Fruit fly (Drosophila melanogaster) whole organism, embryonic: ENCODE results near the gene Jon65Aiii.

Experiments
- B-H2 ChIP-seq: fragments of 200-800 bp; sonication (Bioruptor generic); optimal IDR thresholded peaks from 2 replicates; lab custom pipeline; 2018; ENCODE audit warnings: missing biosample characterization, mild to moderate bottlenecking, missing genetic modification characterization
- Bdp1 ChIP-seq: fragments of 200-800 bp; sonication (Bioruptor generic); optimal IDR thresholded peaks from 3 replicates; lab custom pipeline; 2016; ENCODE audit warnings: missing biosample characterization, missing genetic modification characterization
- CG11093 ChIP-seq: fragments of 200-800 bp; sonication (Bioruptor generic); IDR thresholded peaks from 3 replicates; pipeline ENCODE4 v1.3.6; 2022; ENCODE audit warnings: missing biosample characterization, missing genetic modification characterization
- CG11456 ChIP-seq: fragments of 200-800 bp; sonication (Bioruptor generic); IDR thresholded peaks from 3 replicates; pipeline ENCODE4 v1.3.6; 2022; ENCODE audit warnings: missing biosample characterization, missing genetic modification characterization
- CG12744 ChIP-seq: fragments of 200-800 bp; sonication (Bioruptor generic); optimal IDR thresholded peaks from 2 replicates; lab custom pipeline; 2016; ENCODE audit warnings: missing biosample characterization, missing genetic modification characterization
- CG13624 ChIP-seq: fragments of 200-800 bp; sonication (Bioruptor generic); optimal IDR thresholded peaks from 2 replicates; lab custom pipeline; 2016; ENCODE audit warnings: missing biosample characterization, missing genetic modification characterization
- CG14441 ChIP-seq: fragments of 200-800 bp; sonication (Bioruptor generic); IDR thresholded peaks from 2 replicates; pipeline ENCODE4 v1.3.6; 2022; ENCODE audit warnings: missing biosample characterization, missing genetic modification characterization
- CG15696 ChIP-seq: fragments of 200-800 bp; sonication (Bioruptor generic); optimal IDR thresholded peaks from 2 replicates; lab custom pipeline; 2019; ENCODE audit warnings: missing biosample characterization, mild to moderate bottlenecking, missing genetic modification characterization, moderate library complexity
- CG16815 ChIP-seq: fragments of 200-800 bp; sonication (Bioruptor generic); optimal IDR thresholded peaks from 3 replicates; lab custom pipeline; 2017; ENCODE audit warnings: missing biosample characterization, mild to moderate bottlenecking, missing genetic modification characterization
- CG17328 ChIP-seq: fragments of 200-800 bp; sonication (Bioruptor generic); IDR thresholded peaks from 2 replicates; pipeline ENCODE4 v1.3.6; 2022; ENCODE audit warnings: missing biosample characterization, missing genetic modification characterization
- CG17802 ChIP-seq: fragments of 200-800 bp; sonication (Bioruptor generic); optimal IDR thresholded peaks from 2 replicates; lab custom pipeline; 2018; ENCODE audit warnings: missing biosample characterization, mild to moderate bottlenecking, missing genetic modification characterization, moderate library complexity
- CG17912 ChIP-seq: fragments of 200-800 bp; sonication (Bioruptor generic); optimal IDR thresholded peaks from 2 replicates; lab custom pipeline; 2018; ENCODE audit warnings: missing biosample characterization, mild to moderate bottlenecking, missing genetic modification characterization
- CG7372 ChIP-seq: fragments of 200-800 bp; sonication (Bioruptor generic); IDR thresholded peaks from 2 replicates; pipeline ENCODE4 v1.3.6; 2022; ENCODE audit warnings: missing biosample characterization, missing genetic modification characterization
- CG7839 ChIP-seq: fragments of 200-800 bp; sonication (Bioruptor generic); optimal IDR thresholded peaks from 3 replicates; lab custom pipeline; 2018; ENCODE audit warnings: missing biosample characterization, mild to moderate bottlenecking, missing genetic modification characterization, moderate library complexity
- CTCF ChIP-seq: fragments of 200-800 bp; sonication (Bioruptor generic); optimal IDR thresholded peaks from 2 replicates; lab custom pipeline; 2017; ENCODE audit warnings: missing biosample characterization, mild to moderate bottlenecking, missing genetic modification characterization, moderate library complexity
- Doc2 ChIP-seq: fragments of 200-800 bp; sonication (Bioruptor generic); IDR thresholded peaks from 2 replicates; pipeline ENCODE4 v1.3.6; 2022; ENCODE audit warnings: missing biosample characterization, missing genetic modification characterization
- Doc3 ChIP-seq: fragments of 200-800 bp; sonication (Bioruptor generic); IDR thresholded peaks from 3 replicates; pipeline ENCODE4 v1.3.6; 2022; ENCODE audit warnings: missing biosample characterization, missing genetic modification characterization; ENCODE audit not compliant: partially characterized antibody
- Dref ChIP-seq: fragments of 200-800 bp; sonication (Bioruptor generic); IDR thresholded peaks from 2 replicates; pipeline ENCODE4 v1.3.6; 2022; ENCODE audit warnings: missing biosample characterization, missing genetic modification characterization
- Gug ChIP-seq: fragments of 200-800 bp; sonication (Bioruptor generic); IDR thresholded peaks from 4 replicates; pipeline ENCODE4 v1.3.6; 2022; ENCODE audit warnings: missing biosample characterization, missing genetic modification characterization
- Hey ChIP-seq: fragments of 200-800 bp; sonication (Bioruptor generic); optimal IDR thresholded peaks from 3 replicates; lab custom pipeline; 2018; ENCODE audit warnings: missing biosample characterization, mild to moderate bottlenecking, missing genetic modification characterization
- HmgZ ChIP-seq: fragments of 200-800 bp; sonication (Bioruptor generic); optimal IDR thresholded peaks from 2 replicates; lab custom pipeline; 2018; ENCODE audit warnings: missing biosample characterization, mild to moderate bottlenecking, missing genetic modification characterization
- Hmx ChIP-seq: fragments of 200-800 bp; sonication (Bioruptor generic); optimal IDR thresholded peaks from 2 replicates; lab custom pipeline; 2016; ENCODE audit warnings: missing biosample characterization, missing genetic modification characterization
- Hr39 ChIP-seq: fragments of >200 bp; optimal IDR thresholded peaks from 2 replicates; lab custom pipeline; 2017
- Jarid2 ChIP-seq: fragments of 200-800 bp; sonication (Bioruptor generic); optimal IDR thresholded peaks from 3 replicates; lab custom pipeline; 2017; ENCODE audit warnings: mild to moderate bottlenecking, missing biosample characterization, missing genetic modification reagents, missing genetic modification characterization
- Six4 ChIP-seq: fragments of 200-800 bp; sonication (Bioruptor generic); optimal IDR thresholded peaks from 2 replicates; lab custom pipeline; 2016; ENCODE audit warnings: missing biosample characterization, missing genetic modification characterization
- Sry-δ ChIP-seq: fragments of 200-800 bp; sonication (Bioruptor generic); optimal IDR thresholded peaks from 2 replicates; lab custom pipeline; 2016; ENCODE audit warnings: missing biosample characterization, missing genetic modification characterization
- ab ChIP-seq: fragments of 200-800 bp; sonication (Bioruptor generic); optimal IDR thresholded peaks from 2 replicates; lab custom pipeline; 2016; ENCODE audit warnings: missing biosample characterization, missing genetic modification characterization
- bsh ChIP-seq, 2 experiments: fragments of 200-800 bp; sonication (Bioruptor generic); optimal IDR thresholded peaks; 2 replicates each; lab custom pipeline; 2017 to 2018; ENCODE audit warnings: mild to moderate bottlenecking in 2 of 2, missing biosample characterization in 2 of 2, missing genetic modification characterization in 2 of 2, moderate library complexity in 1 of 2
- btn ChIP-seq: fragments of 200-800 bp; sonication (Bioruptor generic); optimal IDR thresholded peaks from 2 replicates; lab custom pipeline; 2016; ENCODE audit warnings: missing biosample characterization, missing genetic modification characterization
- cato ChIP-seq: fragments of 200-800 bp; sonication (Bioruptor generic); optimal IDR thresholded peaks from 2 replicates; lab custom pipeline; 2016; ENCODE audit warnings: missing biosample characterization, missing genetic modification characterization, borderline replicate concordance
- cg ChIP-seq: fragments of 200-800 bp; sonication (Bioruptor generic); optimal IDR thresholded peaks from 3 replicates; lab custom pipeline; 2019; ENCODE audit warnings: missing biosample characterization, mild to moderate bottlenecking, missing genetic modification characterization, moderate library complexity
- corto ChIP-seq: fragments of 200-800 bp; sonication (Bioruptor generic); optimal IDR thresholded peaks from 2 replicates; lab custom pipeline; 2016; ENCODE audit warnings: missing biosample characterization, mild to moderate bottlenecking, missing genetic modification characterization, moderate library complexity
- crp ChIP-seq, 2 experiments: fragments of 200-800 bp; sonication (Bioruptor generic); optimal IDR thresholded peaks; 2 replicates in 1 of 2; 3 replicates in 1 of 2; lab custom pipeline; 2017; ENCODE audit warnings: missing biosample characterization in 2 of 2, missing genetic modification characterization in 2 of 2, mild to moderate bottlenecking in 1 of 2, moderate library complexity in 1 of 2
- dati ChIP-seq: fragments of 200-800 bp; sonication (Bioruptor generic); IDR thresholded peaks from 2 replicates; pipeline ENCODE4 v1.3.6; 2022; ENCODE audit warnings: missing biosample characterization, missing genetic modification characterization
- emc ChIP-seq: fragments of 200-800 bp; sonication (Bioruptor generic); optimal IDR thresholded peaks from 2 replicates; lab custom pipeline; 2016; ENCODE audit warnings: missing biosample characterization, missing genetic modification characterization
- eve ChIP-seq, 2 experiments: fragments of >200 bp; optimal IDR thresholded peaks; 2 replicates each; lab custom pipeline; 2017; ENCODE audit warnings: missing biosample characterization in 2 of 2, missing genetic modification characterization in 2 of 2
- gcm ChIP-seq: fragments of 200-800 bp; sonication (Bioruptor generic); optimal IDR thresholded peaks from 2 replicates; lab custom pipeline; 2019; ENCODE audit warnings: missing biosample characterization, mild to moderate bottlenecking, missing genetic modification characterization, moderate library complexity
- gfzf ChIP-seq: fragments of 200-800 bp; sonication (Bioruptor generic); optimal IDR thresholded peaks from 2 replicates; lab custom pipeline; 2016; ENCODE audit warnings: missing biosample characterization, mild to moderate bottlenecking, missing genetic modification characterization, moderate library complexity
- lmd ChIP-seq: fragments of 200-800 bp; sonication (Bioruptor generic); IDR thresholded peaks from 2 replicates; pipeline ENCODE4 v1.3.6; 2022; ENCODE audit warnings: missing biosample characterization, missing genetic modification characterization
- luna ChIP-seq: fragments of 200-800 bp; sonication (Bioruptor generic); optimal IDR thresholded peaks from 2 replicates; lab custom pipeline; 2016; ENCODE audit warnings: missing biosample characterization, missing genetic modification characterization
- pan ChIP-seq, 4 experiments: fragments of >200 bp in 3 of 4; fragments of 200-800 bp in 1 of 4; sonication (Bioruptor generic) in 1 of 4; optimal IDR thresholded peaks in 3 of 4; IDR thresholded peaks in 1 of 4; 2 replicates each; pipeline versions ENCODE4 v1.3.6 to Lab custom; 2017 to 2022; ENCODE audit warnings: missing biosample characterization in 2 of 4, missing genetic modification characterization in 2 of 4, mixed read lengths in 1 of 4
- pita ChIP-seq: fragments of 200-800 bp; sonication (Bioruptor generic); optimal IDR thresholded peaks from 2 replicates; lab custom pipeline; 2017; ENCODE audit warnings: missing biosample characterization, mild to moderate bottlenecking, missing genetic modification characterization
- repo ChIP-seq: fragments of 200-800 bp; sonication (Bioruptor generic); optimal IDR thresholded peaks from 2 replicates; lab custom pipeline; 2016; ENCODE audit warnings: missing biosample characterization, missing genetic modification characterization
- ro ChIP-seq: fragments of 200-800 bp; sonication (Bioruptor generic); IDR thresholded peaks from 2 replicates; pipeline ENCODE4 v1.3.6; 2022; ENCODE audit warnings: missing biosample characterization, missing genetic modification characterization
- row ChIP-seq: fragments of 200-800 bp; sonication (Bioruptor generic); IDR thresholded peaks from 3 replicates; pipeline ENCODE4 v1.3.6; 2022; ENCODE audit warnings: missing biosample characterization, missing genetic modification characterization
- run ChIP-seq: fragments of 200-800 bp; sonication (Bioruptor generic); optimal IDR thresholded peaks from 3 replicates; lab custom pipeline; 2018; ENCODE audit warnings: missing biosample characterization, mild to moderate bottlenecking, missing genetic modification characterization
- sd ChIP-seq: fragments of 200-800 bp; sonication (Bioruptor generic); optimal IDR thresholded peaks from 3 replicates; lab custom pipeline; 2018; ENCODE audit warnings: missing biosample characterization, mild to moderate bottlenecking, missing genetic modification characterization, moderate library complexity
- shn ChIP-seq: fragments of 200-800 bp; sonication (Bioruptor generic); optimal IDR thresholded peaks from 3 replicates; lab custom pipeline; 2016; ENCODE audit warnings: missing biosample characterization, missing genetic modification characterization
- stc ChIP-seq: fragments of 200-800 bp; sonication (Bioruptor generic); IDR thresholded peaks from 2 replicates; pipeline ENCODE4 v1.3.6; 2022; ENCODE audit warnings: missing biosample characterization, missing genetic modification characterization
- unc-4 ChIP-seq: fragments of 200-800 bp; sonication (Bioruptor generic); IDR thresholded peaks from 2 replicates; pipeline ENCODE4 v1.3.6; 2022; ENCODE audit warnings: missing biosample characterization, missing genetic modification characterization; ENCODE audit not compliant: partially characterized antibody
- vvl ChIP-seq: fragments of 200-800 bp; sonication (Bioruptor generic); IDR thresholded peaks from 2 replicates; pipeline ENCODE4 v1.3.6; 2022; ENCODE audit warnings: missing biosample characterization, missing genetic modification characterization

Gene Jon65Aiii

DNA sequence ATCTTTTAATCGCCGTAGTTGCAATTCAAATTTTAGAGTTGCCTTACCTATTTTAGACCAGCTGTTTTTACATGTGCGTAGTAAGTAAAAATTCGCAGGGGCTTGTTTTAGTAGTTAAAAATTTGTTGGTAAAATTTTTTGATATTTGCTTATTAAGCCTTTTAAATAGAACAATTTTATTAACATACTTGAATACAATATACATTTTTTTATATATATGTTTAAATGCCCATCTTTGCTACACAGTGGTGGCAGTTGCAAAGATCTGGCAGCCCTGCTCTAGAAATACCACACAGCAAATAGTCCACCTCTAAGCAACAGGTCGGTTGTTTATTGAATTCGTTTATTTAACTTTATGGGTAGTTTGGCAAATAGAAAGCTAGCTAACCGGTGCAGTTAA lies 44.1 kb downstream of the Jon65Aiii start, which contains the start of the genes CG10467 and loj (continued):
- TF ChIP-seq pita (GFP tag; lab: Kevin White, UChicago) (no peak), sd (peak; percentile 90), dati (peak; percentile 80), Doc2 (peak; percentile 88), btn (GFP tag; lab: Kevin White, UChicago) (no peak), CG14441 (GFP tag; lab: Robert Waterston, UW) (peak; percentile 98), Hmx (GFP tag; lab: Kevin White, UChicago) (peak; percentile 73), lmd (GFP tag; lab: Robert Waterston, UW) (peak; percentile 98), Sry-δ (GFP tag; lab: Kevin White, UChicago) (peak; percentile 91), eve (GFP tag; optimal IDR thresholded peaks at IDR 0.05; lab: Kevin White, UChicago) (no peak), vvl (GFP tag; lab: Robert Waterston, UW) (peak; percentile 97), CG12744 (peak; percentile 66), ab (peak; percentile 56), CG7839 (tag; lab: Kevin White, UChicago) (peak; percentile 96), HmgZ (tag; lab: Kevin White, UChicago) (peak; percentile 94), Six4 (GFP tag; lab: Kevin White, UChicago) (peak; percentile 92), CG16815 (GFP tag; lab: Kevin White, UChicago) (peak; percentile 98), CG15696 (peak; percentile 98), unc-4 (GFP tag; lab: Robert Waterston, UW) (peak; percentile 72), crp (GFP tag; optimal IDR thresholded peaks at IDR 0.05; lab: Kevin White, UChicago) (peak; percentile 91 to 97), row (GFP tag; lab: Robert Waterston, UW) (peak; percentile 98), Doc3 (GFP tag; lab: Robert Waterston, UW) (peak; percentile 50; the same call in 2 of the 3 replicates), CG11093 (GFP tag; lab: Robert Waterston, UW) (peak; percentile 97), Hr39 (lab: Kevin White, UChicago) (no peak), luna (peak; percentile 5), corto (GFP tag; lab: Kevin White, UChicago) (no peak), Jarid2 (GFP tag; lab: Kevin White, UChicago) (peak; percentile 67), shn (GFP tag; lab: Kevin White, UChicago) (peak; percentile 76), ro (GFP tag; lab: Robert Waterston, UW) (peak; percentile 91), pan (optimal IDR thresholded peaks at IDR 0.05; lab: Kevin White, UChicago) (no peak), pan (GFP tag; optimal IDR thresholded peaks at IDR 0.05 in 1 of 2, IDR thresholded peaks at IDR 0.05 in 1 of 2) (peak in 1 of 2 experiments; percentile 96), run (tag; lab: Kevin White, UChicago) (peak; percentile 77), CTCF (GFP tag; lab: Kevin White, UChicago) (peak; percentile 30), B-H2 (GFP tag; lab: Kevin White, UChicago) (peak; percentile 94), CG13624 (GFP tag; lab: Kevin White, UChicago) (peak; percentile 85), Hey (tag; lab: Kevin White, UChicago) (peak; percentile 61), CG17328 (GFP tag; lab: Robert Waterston, UW) (peak; percentile 96), cg (GFP tag; lab: Kevin White, UChicago) (no peak), emc (GFP tag; lab: Kevin White, UChicago) (peak; percentile 72), cato (GFP tag; lab: Kevin White, UChicago) (peak; percentile 94), gcm (GFP tag; lab: Kevin White, UChicago) (peak; percentile 88), CG17802 (tag; lab: Kevin White, UChicago) (peak; percentile 84), CG17912 (peak; percentile 76), stc (GFP tag; lab: Robert Waterston, UW) (peak; percentile 91), repo (GFP tag; lab: Kevin White, UChicago) (peak; percentile 34), bsh (GFP tag; optimal IDR thresholded peaks at IDR 0.05; lab: Kevin White, UChicago) (peak in 1 of 2 experiments; percentile 97), Bdp1 (GFP tag; lab: Kevin White, UChicago) (peak; percentile 78), CG11456 (GFP tag; lab: Robert Waterston, UW) (peak; percentile 98), Dref (GFP tag; lab: Robert Waterston, UW) (peak; percentile 47), CG7372 (GFP tag; lab: Robert Waterston, UW) (peak; percentile 97), Gug (GFP tag; lab: Robert Waterston, UW) (peak; percentile 98), gfzf (GFP tag; lab: Kevin White, UChicago) (no peak)
